Fruit fly (Drosophila melanogaster): ENCODE data around the gene CG42521.

Gene CG42521

DNA sequence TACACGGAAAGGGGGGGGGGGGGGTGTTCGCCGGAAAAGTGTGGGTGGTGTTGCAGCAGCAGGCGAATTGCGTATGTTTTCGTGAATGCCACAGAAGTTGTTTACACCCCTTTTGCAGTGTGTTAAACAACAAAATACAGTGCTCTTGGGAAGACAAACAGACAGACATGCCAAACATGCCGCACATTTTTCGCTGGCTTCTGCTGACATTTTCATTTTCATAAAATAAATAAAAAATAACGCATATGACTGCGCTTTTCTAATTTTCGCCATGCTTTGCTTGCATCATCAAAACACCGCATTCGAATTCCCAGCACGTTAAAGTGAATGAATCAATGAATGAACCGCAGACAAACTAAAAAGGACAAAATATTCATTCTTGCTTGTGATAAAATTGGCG, 27.9 kb upstream of the CG42521 start:
- 0 out of 3 replicates have a peak, but pooled peaks have one; percentile 28 for TF ChIP-seq CG2199 (GFP tag; IDR thresholded peaks at IDR 0.05)
- TF ChIP-seq sr (GFP tag; IDR thresholded peaks at IDR 0.05), result peak; percentile 52; the same call in 1 of the 3 replicates
- TF ChIP-seq vfl (GFP tag; optimal IDR thresholded peaks at IDR 0.05), result no peak
- TF ChIP-seq ham (GFP tag; IDR thresholded peaks at IDR 0.05), result no peak

- peak; percentile 62 for TF ChIP-seq Drgx (GFP tag; IDR thresholded peaks at IDR 0.05)
- 0 out of 3 replicates have a peak, but pooled peaks have one; percentile 15 for TF ChIP-seq CG17361 (GFP tag; IDR thresholded peaks at IDR 0.05)
- TF ChIP-seq Xrp1 (GFP tag; IDR thresholded peaks at IDR 0.05), result peak; percentile 5; the same call in 1 of the 2 replicates
- peak; percentile 9 for TF ChIP-seq CG10979 (tag; optimal IDR thresholded peaks at IDR 0.05)
- TF ChIP-seq CG2712 (tag; optimal IDR thresholded peaks at IDR 0.05), result peak; percentile 12
- 0 out of 2 replicates have a peak, but pooled peaks have one; percentile 8 for TF ChIP-seq ap (GFP tag; IDR thresholded peaks at IDR 0.05)
- peak; percentile 36; the same call in 1 of the 2 replicates for TF ChIP-seq vvl (GFP tag; IDR thresholded peaks at IDR 0.05)
- TF ChIP-seq ranshi (GFP tag; IDR thresholded peaks at IDR 0.05), result 0 out of 2 replicates have a peak, but pooled peaks have one; percentile 23
- TF ChIP-seq Nf-YA (GFP tag; IDR thresholded peaks at IDR 0.05), result 0 out of 2 replicates have a peak, but pooled peaks have one; percentile 24
- no peak for TF ChIP-seq Camta (GFP tag; optimal IDR thresholded peaks at IDR 0.05)
- no peak for TF ChIP-seq prd (optimal IDR thresholded peaks at IDR 0.05)
- TF ChIP-seq prd (GFP tag; IDR thresholded peaks at IDR 0.05), result peak; percentile 24; the same call in 1 of the 3 replicates
- TF ChIP-seq CG31441 (GFP tag; IDR thresholded peaks at IDR 0.05), result 0 out of 2 replicates have a peak, but pooled peaks have one; percentile 20
- no peak for TF ChIP-seq CG7928 (GFP tag; optimal IDR thresholded peaks at IDR 0.05)
- TF ChIP-seq CG18262 (tag; optimal IDR thresholded peaks at IDR 0.05), result peak; percentile 11
- peak; percentile 61 for TF ChIP-seq Med (GFP tag)
- peak; percentile 6 for TF ChIP-seq Xbp1 (GFP tag; optimal IDR thresholded peaks at IDR 0.05)
- TF ChIP-seq gem (tag; optimal IDR thresholded peaks at IDR 0.05), result peak; percentile 35
- TF ChIP-seq yki (optimal IDR thresholded peaks at IDR 0.05), result no peak
- TF ChIP-seq chif (GFP tag; optimal IDR thresholded peaks at IDR 0.05), result peak in 1 of 2 experiments; percentile 9
- TF ChIP-seq dmrt11E (tag; optimal IDR thresholded peaks at IDR 0.05), result peak; percentile 31
- peak; percentile 87 for TF ChIP-seq Ets65A (GFP tag)
- peak; percentile 13 for TF ChIP-seq CG1603 (tag; optimal IDR thresholded peaks at IDR 0.05)
- TF ChIP-seq Sox102F (GFP tag; optimal IDR thresholded peaks at IDR 0.05), result peak; percentile 23
- no peak for TF ChIP-seq CG10321 (GFP tag; IDR thresholded peaks at IDR 0.05)
- TF ChIP-seq CG12391 (tag; optimal IDR thresholded peaks at IDR 0.05), result peak; percentile 5
- TF ChIP-seq tio (GFP tag; optimal IDR thresholded peaks at IDR 0.05), result no peak
- TF ChIP-seq Opbp (GFP tag; IDR thresholded peaks at IDR 0.05; ENCODE audit: partially characterized antibody), result no peak
- TF ChIP-seq hkb (optimal IDR thresholded peaks at IDR 0.05), result no peak
- peak; percentile 35; the same call in 1 of the 2 replicates for TF ChIP-seq hkb (GFP tag; IDR thresholded peaks at IDR 0.05)
- TF ChIP-seq grau (tag; optimal IDR thresholded peaks at IDR 0.05), result peak; percentile 3
- peak; percentile 1 for TF ChIP-seq Oli (tag; optimal IDR thresholded peaks at IDR 0.05)
- peak; percentile 4 for TF ChIP-seq CG9727 (GFP tag; optimal IDR thresholded peaks at IDR 0.05)
- peak; percentile 9 for TF ChIP-seq Ssrp (tag; optimal IDR thresholded peaks at IDR 0.05)
- peak; percentile 17 for TF ChIP-seq CG8388 (GFP tag; optimal IDR thresholded peaks at IDR 0.05)
- TF ChIP-seq ci (GFP tag; IDR thresholded peaks at IDR 0.05), result 0 out of 3 replicates have a peak, but pooled peaks have one; percentile 52
- peak in 1 of 2 experiments; percentile 53 for TF ChIP-seq bsh (GFP tag; optimal IDR thresholded peaks at IDR 0.05)
- TF ChIP-seq CG12744 (GFP tag; optimal IDR thresholded peaks at IDR 0.05), result no peak
- TF ChIP-seq CG7839 (tag; optimal IDR thresholded peaks at IDR 0.05), result peak; percentile 6
- no peak for TF ChIP-seq Abd-B (GFP tag; optimal IDR thresholded peaks at IDR 0.05)
- peak; percentile 17 for TF ChIP-seq unpg (GFP tag; optimal IDR thresholded peaks at IDR 0.05)
- TF ChIP-seq twi (tag; optimal IDR thresholded peaks at IDR 0.05), result peak; percentile 32
- TF ChIP-seq phol (tag; optimal IDR thresholded peaks at IDR 0.05), result peak; percentile 9
- no peak for TF ChIP-seq HLHmδ (GFP tag; optimal IDR thresholded peaks at IDR 0.05)
- no peak for TF ChIP-seq sisA (GFP tag; IDR thresholded peaks at IDR 0.05)
Measured at dm6 chr3L:10648431-10648830, 25.1 kb upstream of the CG42521 start.
